Fruit fly (Drosophila melanogaster): ENCODE data around the gene CG31869.

Gene CG31869

dm6 chr2L:10769708-10770107 is 31.2 kb downstream of the CG31869 start, which contains the start of gene CG6724 (continued):
- TF ChIP-seq CG6854 (GFP tag; optimal IDR thresholded peaks at IDR 0.05) (no peak), Oaz (GFP tag; IDR thresholded peaks at IDR 0.05) (no peak), CG16863 (GFP tag; optimal IDR thresholded peaks at IDR 0.05) (no peak), Bdp1 (GFP tag; optimal IDR thresholded peaks at IDR 0.05) (no peak), fd64A (GFP tag; optimal IDR thresholded peaks at IDR 0.05) (no peak), CG9797 (GFP tag; optimal IDR thresholded peaks at IDR 0.05) (peak; percentile 65), CG8290 (GFP tag; optimal IDR thresholded peaks at IDR 0.05) (no peak), CG8290 (tag; optimal IDR thresholded peaks at IDR 0.05) (no peak), inv (GFP tag; IDR thresholded peaks at IDR 0.05; ENCODE audit: partially characterized antibody) (peak; percentile 50), Vsx1 (GFP tag; optimal IDR thresholded peaks at IDR 0.05) (no peak), zfh2 (GFP tag; optimal IDR thresholded peaks at IDR 0.05) (no peak), CG11456 (GFP tag; IDR thresholded peaks at IDR 0.05) (no peak), Med (GFP tag) (peak; percentile 73), Kr (GFP tag; optimal IDR thresholded peaks at IDR 0.05) (no peak), twi (tag; optimal IDR thresholded peaks at IDR 0.05) (no peak), CG13287 (GFP tag; IDR thresholded peaks at IDR 0.05; ENCODE audit: partially characterized antibody) (peak; percentile 80), ttk (GFP tag; IDR thresholded peaks at IDR 0.05) (no peak), shn (GFP tag; optimal IDR thresholded peaks at IDR 0.05) (no peak), H15 (GFP tag; IDR thresholded peaks at IDR 0.05) (no peak), jumu (GFP tag; optimal IDR thresholded peaks at IDR 0.05) (no peak), CG9727 (GFP tag; optimal IDR thresholded peaks at IDR 0.05) (no peak), CG10654 (GFP tag; optimal IDR thresholded peaks at IDR 0.05) (no peak), CG12942 (GFP tag; optimal IDR thresholded peaks at IDR 0.05) (no peak), HLH4C (GFP tag; IDR thresholded peaks at IDR 0.05; ENCODE audit: partially characterized antibody) (peak; percentile 88), CG17912 (GFP tag; optimal IDR thresholded peaks at IDR 0.05) (no peak), gce (GFP tag; IDR thresholded peaks at IDR 0.05) (no peak), Hey (tag; optimal IDR thresholded peaks at IDR 0.05) (no peak), CG15514 (GFP tag; optimal IDR thresholded peaks at IDR 0.05) (peak; percentile 32), Scr (GFP tag; IDR thresholded peaks at IDR 0.05; ENCODE audit: partially characterized antibody) (peak; percentile 68), CG12391 (tag; optimal IDR thresholded peaks at IDR 0.05) (no peak), trem (tag; optimal IDR thresholded peaks at IDR 0.05) (peak; percentile 50), Usf (GFP tag; optimal IDR thresholded peaks at IDR 0.05) (no peak), oc (tag; optimal IDR thresholded peaks at IDR 0.05) (no peak), pan (optimal IDR thresholded peaks at IDR 0.05) (no peak), pan (GFP tag; optimal IDR thresholded peaks at IDR 0.05 in 1 of 2, IDR thresholded peaks at IDR 0.05 in 1 of 2) (no peak), CHES-1-like (GFP tag; optimal IDR thresholded peaks at IDR 0.05) (no peak), CG17829 (tag; optimal IDR thresholded peaks at IDR 0.05) (peak; percentile 25), sens-2 (GFP tag; IDR thresholded peaks at IDR 0.05) (no peak), Bgb (GFP tag; IDR thresholded peaks at IDR 0.05; ENCODE audit: partially characterized antibody) (peak; percentile 81), ap (GFP tag; IDR thresholded peaks at IDR 0.05) (no peak), Hmx (GFP tag; optimal IDR thresholded peaks at IDR 0.05) (no peak), CG6791 (GFP tag; IDR thresholded peaks at IDR 0.05; ENCODE audit: partially characterized antibody) (peak; percentile 76), CG1832 (GFP tag; optimal IDR thresholded peaks at IDR 0.05) (no peak), CG16813 (GFP tag; IDR thresholded peaks at IDR 0.05; ENCODE audit: partially characterized antibody) (peak; percentile 63), hbn (GFP tag; IDR thresholded peaks at IDR 0.05; ENCODE audit: partially characterized antibody) (peak; percentile 39; the same call in 1 of the 2 replicates), Opbp (GFP tag; IDR thresholded peaks at IDR 0.05; ENCODE audit: partially characterized antibody) (peak; percentile 81), wdn (GFP tag; IDR thresholded peaks at IDR 0.05) (no peak)
